Worm (Caenorhabditis elegans) whole organism, mixed stage, embryonic: ENCODE data around the gene enu-3.5.

ENCODE experiments used
- M03D4.4 ChIP-seq: sonication (generic microtip); optimal IDR thresholded peaks from 2 replicates; lab custom pipeline; 2017; ENCODE audit warnings: mild to moderate bottlenecking, missing genetic modification characterization, missing compliant biosample characterization
- blmp-1 ChIP-seq: fragments of 150-350 bp; optimal IDR thresholded peaks from 2 replicates; lab custom pipeline; 2014; ENCODE audit warnings: missing biosample characterization, missing genetic modification characterization
- ceh-43 ChIP-seq: fragments of 200-800 bp; sonication (Bioruptor generic); optimal IDR thresholded peaks from 2 replicates; lab custom pipeline; 2018; ENCODE audit warnings: mild to moderate bottlenecking, missing genetic modification characterization, moderate library complexity, missing compliant biosample characterization
- ceh-83 ChIP-seq: fragments of 200-800 bp; sonication (Bioruptor generic); optimal IDR thresholded peaks from 2 replicates; lab custom pipeline; 2018; ENCODE audit warnings: mild to moderate bottlenecking, missing genetic modification characterization, missing compliant biosample characterization
- ces-1 ChIP-seq: fragments of 150-350 bp; optimal IDR thresholded peaks from 2 replicates; lab custom pipeline; 2014; ENCODE audit warnings: missing biosample characterization, missing genetic modification reagents, missing genetic modification characterization
- cnd-1 ChIP-seq: fragments of 200-800 bp; sonication (Bioruptor generic); optimal IDR thresholded peaks from 2 replicates; lab custom pipeline; 2018; ENCODE audit warnings: mild to moderate bottlenecking, missing genetic modification characterization, missing compliant biosample characterization
- drap-1 ChIP-seq: fragments of 200-800 bp; sonication (Bioruptor generic); optimal IDR thresholded peaks from 3 replicates; lab custom pipeline; 2018; ENCODE audit warnings: mild to moderate bottlenecking, missing genetic modification characterization, missing compliant biosample characterization
- elt-1 ChIP-seq: sonication (generic microtip); optimal IDR thresholded peaks from 2 replicates; lab custom pipeline; 2017; ENCODE audit warnings: missing genetic modification characterization, mild to moderate bottlenecking, missing compliant biosample characterization, antibody characterized with exemption, moderate library complexity, borderline replicate concordance; ENCODE audit not compliant: insufficient read depth
- elt-3 ChIP-seq: fragments of 150-350 bp; optimal IDR thresholded peaks from 2 replicates; lab custom pipeline; 2014; ENCODE audit warnings: missing biosample characterization, missing genetic modification characterization
- flh-1 ChIP-seq: fragments of 200-800 bp; sonication (Bioruptor generic); optimal IDR thresholded peaks from 2 replicates; lab custom pipeline; 2018; ENCODE audit warnings: mild to moderate bottlenecking, missing genetic modification characterization, moderate library complexity, missing compliant biosample characterization
- hlh-1 ChIP-seq: fragments of 150-350 bp; optimal IDR thresholded peaks from 2 replicates; lab custom pipeline; 2014; ENCODE audit warnings: missing biosample characterization, missing genetic modification reagents, missing genetic modification characterization
- lin-13 ChIP-seq: fragments of 150-350 bp; optimal IDR thresholded peaks from 2 replicates; lab custom pipeline; 2014; ENCODE audit warnings: missing biosample characterization, missing genetic modification characterization
- lin-32 ChIP-seq: fragments of 200-800 bp; sonication (Bioruptor generic); optimal IDR thresholded peaks from 2 replicates; lab custom pipeline; 2018; ENCODE audit warnings: mild to moderate bottlenecking, missing genetic modification characterization, missing compliant biosample characterization
- lsy-2 ChIP-seq: fragments of 150-350 bp; optimal IDR thresholded peaks from 2 replicates; lab custom pipeline; 2014; ENCODE audit warnings: missing biosample characterization, missing genetic modification characterization
- mep-1 ChIP-seq: fragments of 150-350 bp; optimal IDR thresholded peaks from 2 replicates; lab custom pipeline; 2017; ENCODE audit warnings: missing biosample characterization, missing genetic modification reagents, missing genetic modification characterization, inconsistent platforms
- nhr-12 ChIP-seq: fragments of 150-350 bp; optimal IDR thresholded peaks from 2 replicates; lab custom pipeline; 2014; ENCODE audit warnings: missing biosample characterization, missing genetic modification characterization
- nhr-2 ChIP-seq: fragments of 150-350 bp; optimal IDR thresholded peaks from 2 replicates; lab custom pipeline; 2014; ENCODE audit warnings: missing biosample characterization, missing genetic modification characterization
- nhr-237 ChIP-seq: fragments of 150-350 bp; optimal IDR thresholded peaks from 2 replicates; lab custom pipeline; 2014; ENCODE audit warnings: missing biosample characterization, missing genetic modification characterization
- nhr-28 ChIP-seq: fragments of 150-350 bp; optimal IDR thresholded peaks from 2 replicates; lab custom pipeline; 2014; ENCODE audit warnings: missing biosample characterization, missing genetic modification characterization
- nhr-76 ChIP-seq: sonication (generic microtip); optimal IDR thresholded peaks from 2 replicates; lab custom pipeline; 2017; ENCODE audit warnings: missing biosample characterization, missing genetic modification characterization
- pha-4 ChIP-seq: fragments of 150-350 bp; optimal IDR thresholded peaks from 2 replicates; lab custom pipeline; 2018; ENCODE audit warnings: missing biosample characterization, missing genetic modification reagents, missing genetic modification characterization
- sem-2 ChIP-seq: fragments of 200-800 bp; sonication (Bioruptor generic); optimal IDR thresholded peaks from 2 replicates; lab custom pipeline; 2018; ENCODE audit warnings: mild to moderate bottlenecking, missing genetic modification characterization, missing compliant biosample characterization
- snpc-4 ChIP-seq: fragments of 150-350 bp; optimal IDR thresholded peaks from 2 replicates; lab custom pipeline; 2014; ENCODE audit warnings: missing biosample characterization, missing genetic modification characterization
- sptf-1 ChIP-seq: sonication (generic microtip); optimal IDR thresholded peaks from 2 replicates; lab custom pipeline; 2017; ENCODE audit warnings: mild to moderate bottlenecking, missing genetic modification characterization, moderate library complexity, missing compliant biosample characterization
- tbx-8 ChIP-seq: fragments of 200-800 bp; sonication (Bioruptor generic); optimal IDR thresholded peaks from 2 replicates; lab custom pipeline; 2018; ENCODE audit warnings: mild to moderate bottlenecking, missing genetic modification characterization, moderate library complexity, missing compliant biosample characterization
- unc-120 ChIP-seq: sonication (generic microtip); optimal IDR thresholded peaks from 2 replicates; lab custom pipeline; 2017; ENCODE audit warnings: missing genetic modification characterization, missing compliant biosample characterization; ENCODE audit not compliant: poor library complexity, severe bottlenecking
- unc-39 ChIP-seq: fragments of 150-350 bp; optimal IDR thresholded peaks from 2 replicates; lab custom pipeline; 2014; ENCODE audit warnings: missing biosample characterization, missing genetic modification characterization
- unc-62 ChIP-seq: fragments of 150-350 bp; optimal IDR thresholded peaks from 2 replicates; lab custom pipeline; 2014; ENCODE audit warnings: missing biosample characterization, missing genetic modification reagents, missing genetic modification characterization
- zip-8 ChIP-seq: fragments of 150-350 bp; optimal IDR thresholded peaks from 2 replicates; lab custom pipeline; 2014; ENCODE audit warnings: missing biosample characterization, missing genetic modification characterization
- ztf-11 ChIP-seq: fragments of 150-350 bp; optimal IDR thresholded peaks from 2 replicates; lab custom pipeline; 2014; ENCODE audit warnings: missing biosample characterization, missing genetic modification characterization

The enu-3.5 gene

ce11 chrIII:12907218-12907617 is 29.2 kb downstream of the enu-3.5 start:
- TF ChIP-seq lin-13 (tag; lab: Kevin White, UChicago): no peak
- no peak for TF ChIP-seq nhr-76
- TF ChIP-seq drap-1 (GFP tag; lab: Kevin White, UChicago): no peak
- no peak for TF ChIP-seq unc-62 (GFP tag; lab: Kevin White, UChicago)
- no peak for TF ChIP-seq sptf-1 (tag; lab: Kevin White, UChicago)
- no peak for TF ChIP-seq sem-2 (GFP tag; lab: Kevin White, UChicago)
- TF ChIP-seq nhr-28 (tag; lab: Kevin White, UChicago): no peak
- TF ChIP-seq snpc-4 (tag; lab: Kevin White, UChicago): no peak
- no peak for TF ChIP-seq ces-1 (GFP tag; lab: Kevin White, UChicago)
- no peak for TF ChIP-seq ztf-11 (tag; lab: Kevin White, UChicago)
- no peak for TF ChIP-seq nhr-2
- TF ChIP-seq elt-3 (tag; lab: Kevin White, UChicago): no peak

DNA sequence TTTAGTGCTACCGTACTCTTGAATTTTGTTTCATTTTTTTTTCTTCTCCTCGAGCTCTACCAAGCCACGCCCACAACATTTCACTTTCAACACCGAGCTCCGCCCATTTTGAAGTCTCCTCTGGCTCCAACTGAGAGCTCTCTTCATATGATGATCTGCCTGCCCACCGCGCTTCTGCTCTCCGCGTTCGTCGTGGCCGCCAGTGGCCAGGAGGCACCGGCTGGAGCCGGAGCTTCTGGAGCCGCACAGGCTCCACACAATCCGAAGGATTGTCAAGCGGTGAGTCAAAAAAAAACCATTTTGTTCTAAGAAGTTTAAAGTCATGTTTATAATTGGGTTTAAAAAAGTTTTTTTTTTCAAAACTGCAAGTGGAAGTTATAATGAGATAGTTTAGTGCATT is 32.4 kb downstream of the enu-3.5 start, which contains the start of gene flp-14:
Gene flp-14, plus strand, starts transcription at position 146 of the 400 bp plus-strand sequence.
- no peak for TF ChIP-seq lin-32 (GFP tag; lab: Kevin White, UChicago)
- TF ChIP-seq lsy-2 (tag; lab: Kevin White, UChicago): no peak
- TF ChIP-seq ces-1 (GFP tag; lab: Kevin White, UChicago): no peak
- TF ChIP-seq nhr-28 (tag; lab: Kevin White, UChicago): no peak
- no peak for TF ChIP-seq drap-1 (GFP tag; lab: Kevin White, UChicago)
- TF ChIP-seq hlh-1 (tag; lab: Kevin White, UChicago): no peak
- TF ChIP-seq sem-2 (GFP tag; lab: Kevin White, UChicago): no peak
- TF ChIP-seq blmp-1 (tag; lab: Kevin White, UChicago): no peak
- no peak for TF ChIP-seq flh-1 (GFP tag; lab: Kevin White, UChicago)
- no peak for TF ChIP-seq elt-3 (tag; lab: Kevin White, UChicago)
- TF ChIP-seq zip-8 (tag; lab: Kevin White, UChicago): no peak
- TF ChIP-seq nhr-12: no peak
- no peak for TF ChIP-seq sptf-1 (tag; lab: Kevin White, UChicago)
- no peak for TF ChIP-seq ztf-11 (tag; lab: Kevin White, UChicago)
- no peak for TF ChIP-seq ceh-83 (GFP tag; lab: Kevin White, UChicago)
- TF ChIP-seq tbx-8: no peak
- TF ChIP-seq ceh-43 (GFP tag; lab: Kevin White, UChicago): no peak

ce11 chrIII:12916459-12916858 is 38.5 kb downstream of the enu-3.5 start:
- TF ChIP-seq ces-1 (GFP tag; lab: Kevin White, UChicago) (peak; percentile 62), nhr-76 (no peak)

- TF ChIP-seq flh-1 (GFP tag; lab: Kevin White, UChicago) (no peak), nhr-76 (no peak), unc-120 (no peak), ces-1 (GFP tag; lab: Kevin White, UChicago) (no peak), cnd-1 (tag; lab: Kevin White, UChicago) (no peak), mep-1 (tag; lab: Kevin White, UChicago) (no peak), elt-3 (tag; lab: Kevin White, UChicago) (no peak), lin-32 (GFP tag; lab: Kevin White, UChicago) (no peak)
These were observed 39.9 kb downstream of the enu-3.5 start for ce11 chrIII:12917852-12918251.

- TF ChIP-seq unc-39 (tag; lab: Kevin White, UChicago) (no peak), M03D4.4 (tag; lab: Kevin White, UChicago) (no peak), pha-4 (tag; lab: Kevin White, UChicago) (no peak), lsy-2 (tag; lab: Kevin White, UChicago) (no peak), elt-1 (tag; lab: Kevin White, UChicago) (no peak), sem-2 (GFP tag; lab: Kevin White, UChicago) (no peak), ces-1 (GFP tag; lab: Kevin White, UChicago) (no peak), snpc-4 (tag; lab: Kevin White, UChicago) (no peak), ceh-43 (GFP tag; lab: Kevin White, UChicago) (no peak), cnd-1 (tag; lab: Kevin White, UChicago) (no peak), lin-32 (GFP tag; lab: Kevin White, UChicago) (no peak), nhr-237 (tag; lab: Kevin White, UChicago) (no peak), sptf-1 (tag; lab: Kevin White, UChicago) (no peak), blmp-1 (tag; lab: Kevin White, UChicago) (no peak), mep-1 (tag; lab: Kevin White, UChicago) (no peak), nhr-28 (tag; lab: Kevin White, UChicago) (no peak), lin-13 (tag; lab: Kevin White, UChicago) (no peak), flh-1 (GFP tag; lab: Kevin White, UChicago) (no peak), elt-3 (tag; lab: Kevin White, UChicago) (no peak)
These were observed 40.6 kb downstream of the enu-3.5 start, which contains the start of gene Y37D8A.16 for ce11 chrIII:12918575-12918974. Y37D8A.16 (minus strand) TSS chrIII:12918675.
